Fruit fly (Drosophila melanogaster): ENCODE measurements around the gene CG17931.

Gene CG17931

DNA sequence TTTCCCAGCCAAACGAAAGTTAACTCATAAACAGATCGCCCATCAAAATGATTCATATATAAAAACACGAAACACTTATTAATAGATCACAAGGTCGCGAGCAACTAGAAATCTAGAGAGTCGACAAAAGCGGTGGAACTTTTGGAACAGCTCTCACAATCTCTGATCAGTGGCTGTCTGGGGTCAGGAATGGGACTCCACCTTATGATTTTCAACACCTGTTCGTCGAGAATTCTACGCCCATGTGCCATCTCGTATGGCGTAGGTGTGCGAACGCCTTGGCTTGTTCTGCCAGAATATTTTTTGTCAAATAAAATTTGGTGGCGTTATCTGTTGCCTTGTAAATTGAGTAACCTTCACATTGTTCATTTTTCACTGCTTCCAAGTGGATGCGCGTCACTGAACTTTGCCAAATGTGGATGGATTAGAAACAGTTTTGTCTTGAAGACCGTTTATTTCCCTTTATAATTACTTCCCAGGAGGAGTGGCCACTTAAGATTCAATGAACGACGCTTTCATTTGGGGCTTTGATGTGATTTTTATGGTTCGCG, 3.8 kb downstream of the CG17931 start (continued):
- no peak for TF ChIP-seq ssp (GFP tag; IDR thresholded peaks at IDR 0.05)
- TF ChIP-seq tll (GFP tag; optimal IDR thresholded peaks at IDR 0.05): no peak
- TF ChIP-seq sug (tag; optimal IDR thresholded peaks at IDR 0.05): peak; percentile 47
- peak; percentile 88 for TF ChIP-seq CG2120 (GFP tag; optimal IDR thresholded peaks at IDR 0.05)
- TF ChIP-seq CG13287 (GFP tag; IDR thresholded peaks at IDR 0.05; ENCODE audit: partially characterized antibody): no peak
- TF ChIP-seq CG10274 (GFP tag; optimal IDR thresholded peaks at IDR 0.05): no peak
- no peak for TF ChIP-seq ham (GFP tag; IDR thresholded peaks at IDR 0.05)
- TF ChIP-seq psq (GFP tag; optimal IDR thresholded peaks at IDR 0.05): no peak
- TF ChIP-seq croc (GFP tag; conservative IDR thresholded peaks at IDR 0.05): no peak
- TF ChIP-seq abd-A (tag; optimal IDR thresholded peaks at IDR 0.05): peak; percentile 68
- TF ChIP-seq hb (GFP tag; IDR thresholded peaks at IDR 0.05; ENCODE audit: partially characterized antibody): no peak
- TF ChIP-seq CG10959 (GFP tag; IDR thresholded peaks at IDR 0.05): no peak
- TF ChIP-seq CG15696 (tag; optimal IDR thresholded peaks at IDR 0.05): no peak
- TF ChIP-seq ara (GFP tag; IDR thresholded peaks at IDR 0.05): no peak
- no peak for TF ChIP-seq CG16815 (GFP tag; optimal IDR thresholded peaks at IDR 0.05)
- peak; percentile 59 for TF ChIP-seq CG2678 (tag; optimal IDR thresholded peaks at IDR 0.05)
- no peak for TF ChIP-seq CG18476 (GFP tag; optimal IDR thresholded peaks at IDR 0.05)
- no peak for TF ChIP-seq ase (GFP tag; IDR thresholded peaks at IDR 0.05)
- no peak; the same call in 2 of the 3 replicates for TF ChIP-seq Mrtf (GFP tag; IDR thresholded peaks at IDR 0.05)
- no peak for TF ChIP-seq CG2199 (GFP tag; IDR thresholded peaks at IDR 0.05)
- TF ChIP-seq CG6765 (GFP tag; optimal IDR thresholded peaks at IDR 0.05): no peak
- TF ChIP-seq CG12299 (tag; optimal IDR thresholded peaks at IDR 0.05): no peak
- TF ChIP-seq CG11093 (GFP tag; IDR thresholded peaks at IDR 0.05): no peak
- no peak for TF ChIP-seq yki (optimal IDR thresholded peaks at IDR 0.05)
- TF ChIP-seq sens-2 (GFP tag; IDR thresholded peaks at IDR 0.05): no peak
- TF ChIP-seq CG8765 (GFP tag; IDR thresholded peaks at IDR 0.05): no peak
- no peak for TF ChIP-seq CG1024 (GFP tag; IDR thresholded peaks at IDR 0.05)
- TF ChIP-seq sr (GFP tag; IDR thresholded peaks at IDR 0.05): peak; percentile 93
- TF ChIP-seq Optix (GFP tag; IDR thresholded peaks at IDR 0.05): no peak
- no peak for TF ChIP-seq p53 (GFP tag; optimal IDR thresholded peaks at IDR 0.05)
- TF ChIP-seq grau (tag; optimal IDR thresholded peaks at IDR 0.05): peak; percentile 29
- peak; percentile 45; the same call in 1 of the 2 replicates for TF ChIP-seq CG9215 (GFP tag; IDR thresholded peaks at IDR 0.05)
- TF ChIP-seq ttk (GFP tag; IDR thresholded peaks at IDR 0.05): no peak
- TF ChIP-seq gfzf (GFP tag; optimal IDR thresholded peaks at IDR 0.05): no peak
- TF ChIP-seq Ada2b (GFP tag; IDR thresholded peaks at IDR 0.05): peak; percentile 52; the same call in 1 of the 2 replicates
- TF ChIP-seq HLH4C (GFP tag; IDR thresholded peaks at IDR 0.05; ENCODE audit: partially characterized antibody): no peak
- TF ChIP-seq HLH54F (GFP tag; optimal IDR thresholded peaks at IDR 0.05): peak; percentile 61
- no peak for TF ChIP-seq C15 (GFP tag; IDR thresholded peaks at IDR 0.05)
- TF ChIP-seq klu (GFP tag; IDR thresholded peaks at IDR 0.05): 0 out of 2 replicates have a peak, but pooled peaks have one; percentile 41
- TF ChIP-seq z (GFP tag; IDR thresholded peaks at IDR 0.05): no peak
- TF ChIP-seq sd (tag; optimal IDR thresholded peaks at IDR 0.05): peak; percentile 93
- no peak for TF ChIP-seq MESR4 (GFP tag; optimal IDR thresholded peaks at IDR 0.05)
- TF ChIP-seq CG31365 (tag; optimal IDR thresholded peaks at IDR 0.05): no peak
- no peak for TF ChIP-seq pfk (GFP tag; optimal IDR thresholded peaks at IDR 0.05)
- TF ChIP-seq Stat92E (GFP tag; optimal IDR thresholded peaks at IDR 0.05): no peak
- TF ChIP-seq Hr78 (GFP tag; optimal IDR thresholded peaks at IDR 0.05): peak in 1 of 2 experiments; percentile 5
- no peak for TF ChIP-seq kay (GFP tag; optimal IDR thresholded peaks at IDR 0.05)
- TF ChIP-seq CG13624 (GFP tag; optimal IDR thresholded peaks at IDR 0.05): peak; percentile 74
- TF ChIP-seq CG11085 (GFP tag; IDR thresholded peaks at IDR 0.05): peak; percentile 59; the same call in 1 of the 2 replicates
- no peak for TF ChIP-seq lov (optimal IDR thresholded peaks at IDR 0.05)
- TF ChIP-seq lov (GFP tag; IDR thresholded peaks at IDR 0.05): 0 out of 3 replicates have a peak, but pooled peaks have one; percentile 17
